Worm (Caenorhabditis elegans): ENCODE measurements around the gene F21H7.12.

DNA sequence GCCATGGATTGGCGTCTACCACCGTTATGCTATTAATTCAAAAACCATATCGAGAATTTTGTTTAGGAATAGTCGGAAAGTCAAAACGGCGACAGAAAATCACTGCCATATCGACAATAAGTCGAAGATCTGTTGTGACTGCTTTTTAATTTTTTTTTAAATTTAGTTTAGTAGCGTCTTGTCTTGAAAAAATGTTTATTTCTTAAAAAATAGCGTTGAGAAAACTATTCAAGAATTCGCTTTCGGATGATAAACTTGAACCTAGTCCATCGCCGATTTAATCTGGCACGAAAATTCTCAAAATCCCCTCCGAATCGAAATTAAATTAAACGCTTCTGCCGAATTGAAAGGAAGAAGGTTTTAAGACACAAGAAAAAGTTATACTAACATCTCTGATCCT, 37.9 kb upstream of the F21H7.12 start, which contains the start of gene srh-279:
- no peak for TF ChIP-seq nhr-25 (tag; optimal IDR thresholded peaks at IDR 0.05; ENCODE audit: borderline replicate concordance, insufficient read depth)
- TF ChIP-seq pqm-1 (tag; optimal IDR thresholded peaks at IDR 0.05), result no peak
- TF ChIP-seq duxl-1 (tag; optimal IDR thresholded peaks at IDR 0.05; ENCODE audit: poor library complexity), result no peak
- no peak for TF ChIP-seq nhr-77 (tag; optimal IDR thresholded peaks at IDR 0.05)

All from whole organism, L4 larva.